Fruit fly (Drosophila melanogaster) whole organism, embryonic: ENCODE data around the gene RpL21.

ENCODE experiments used
- CG3281 ChIP-seq: fragments of 200-800 bp; sonication (Bioruptor generic); optimal IDR thresholded peaks from 3 replicates; lab custom pipeline; 2017; ENCODE audit warnings: missing biosample characterization, mild to moderate bottlenecking, missing genetic modification characterization
- CG9932 ChIP-seq: fragments of 200-800 bp; sonication (Bioruptor generic); IDR thresholded peaks from 2 replicates; pipeline ENCODE4 v1.3.6; 2022; ENCODE audit warnings: missing biosample characterization, missing genetic modification characterization
- GATAe ChIP-seq: fragments of 200-800 bp; sonication (Bioruptor generic); conservative IDR thresholded peaks from 2 replicates; pipeline ENCODE4 v1.3.6; 2022; ENCODE audit warnings: missing biosample characterization, missing genetic modification characterization
- Hmr ChIP-seq: fragments of 200-800 bp; sonication (Bioruptor generic); optimal IDR thresholded peaks from 3 replicates; lab custom pipeline; 2017; ENCODE audit warnings: mild to moderate bottlenecking, missing biosample characterization, missing genetic modification reagents, missing genetic modification characterization

DNA sequence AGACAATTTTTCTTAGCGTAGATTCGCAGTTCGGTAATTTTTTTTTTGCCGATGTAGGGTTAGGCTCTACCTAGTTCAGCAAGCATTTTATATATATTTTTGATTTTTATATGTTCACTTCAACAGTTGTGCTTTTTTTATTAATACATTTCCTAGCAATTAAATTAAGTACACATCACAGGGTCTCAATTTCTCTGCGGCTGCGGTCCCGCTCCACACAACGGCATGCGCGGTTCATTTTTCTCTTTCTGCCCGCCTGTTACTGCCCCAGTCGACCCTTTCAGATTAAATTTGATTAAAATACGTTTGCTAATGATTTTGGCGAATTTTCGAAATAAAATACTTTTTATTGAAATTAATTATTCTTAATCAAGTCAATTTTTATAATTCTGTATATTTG lies 45.1 kb upstream of the RpL21 start:
- no peak for TF ChIP-seq GATAe (GFP tag; lab: Robert Waterston, UW)
- TF ChIP-seq Hmr (GFP tag; lab: Kevin White, UChicago): no peak
- TF ChIP-seq CG3281 (GFP tag; lab: Kevin White, UChicago): no peak
- TF ChIP-seq CG9932 (GFP tag; lab: Robert Waterston, UW): no peak
